Worm (Caenorhabditis elegans) whole organism, midembryonic: ENCODE results near the gene Y73B6BL.37.

Experiments used
- klf-2 ChIP-seq: fragments of 200-800 bp; sonication (Bioruptor generic); conservative IDR thresholded peaks from 2 replicates; pipeline ENCODE4 v1.3.6; 2022; ENCODE audit warnings: missing genetic modification reagents, missing genetic modification characterization, missing compliant biosample characterization
- ztf-23 ChIP-seq: fragments of 200-800 bp; sonication (Bioruptor generic); IDR thresholded peaks from 2 replicates; pipeline ENCODE4 v1.3.6; 2022; ENCODE audit warnings: missing genetic modification reagents, missing genetic modification characterization, missing compliant biosample characterization

DNA sequence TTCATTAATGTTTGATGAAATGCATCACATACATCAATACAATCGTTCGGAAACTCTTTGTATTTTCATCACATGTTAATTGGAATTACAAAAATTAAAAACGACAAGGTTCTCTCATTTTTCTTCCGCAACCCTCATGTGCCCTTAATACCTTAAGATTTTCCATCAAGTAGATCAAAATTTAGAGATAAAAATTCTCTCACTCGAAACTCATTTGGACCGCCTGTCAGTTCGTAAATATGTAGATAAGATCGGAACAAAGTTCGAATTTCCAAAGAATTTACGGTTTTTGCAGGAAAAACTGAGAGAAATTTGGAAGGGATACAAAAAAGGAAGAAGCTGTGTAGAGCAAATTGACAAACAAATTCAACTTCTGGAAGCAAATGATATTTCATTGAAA, 9.0 kb downstream of the Y73B6BL.37 start:
- no peak for TF ChIP-seq klf-2 (GFP tag; lab: Robert Waterston, UW)
- TF ChIP-seq ztf-23 (GFP tag; lab: Robert Waterston, UW): no peak
